Worm (Caenorhabditis elegans) whole organism, L1 larva: Measurements from ENCODE around the gene fln-1.

Experiments used
- C04F5.9 ChIP-seq: sonication (generic microtip); optimal IDR thresholded peaks from 2 replicates; lab custom pipeline; 2016; ENCODE audit warnings: missing genetic modification characterization, missing compliant biosample characterization
- C16A3.4 ChIP-seq: fragments of 150-350 bp; optimal IDR thresholded peaks from 2 replicates; lab custom pipeline; 2014; ENCODE audit warnings: missing biosample characterization, missing genetic modification characterization
- C34B4.2 ChIP-seq: sonication (generic microtip); optimal IDR thresholded peaks from 2 replicates; lab custom pipeline; 2017; ENCODE audit warnings: mild to moderate bottlenecking, missing genetic modification characterization, missing compliant biosample characterization
- F16B12.6 ChIP-seq: fragments of 150-350 bp; optimal IDR thresholded peaks from 2 replicates; lab custom pipeline; 2014; ENCODE audit warnings: missing biosample characterization, missing genetic modification characterization
- aha-1 ChIP-seq: fragments of 150-350 bp; optimal IDR thresholded peaks from 2 replicates; lab custom pipeline; 2014; ENCODE audit warnings: missing biosample characterization, missing genetic modification characterization
- ceh-8 ChIP-seq: fragments of 200-800 bp; sonication (Bioruptor generic); optimal IDR thresholded peaks from 2 replicates; lab custom pipeline; 2018; ENCODE audit warnings: mild to moderate bottlenecking, missing genetic modification characterization, moderate library complexity, missing compliant biosample characterization
- ceh-82 ChIP-seq, 3 experiments: fragments of 150-350 bp in 1 of 3; sonication (generic microtip) in 2 of 3; optimal IDR thresholded peaks; 2 replicates each; lab custom pipeline; 2014 to 2017; ENCODE audit warnings: missing biosample characterization in 3 of 3, missing genetic modification characterization in 3 of 3
- ceh-88 ChIP-seq: fragments of 200-800 bp; sonication (Bioruptor generic); IDR thresholded peaks from 2 replicates; pipeline ENCODE4 v1.3.6; 2022; ENCODE audit warnings: missing genetic modification characterization, missing compliant biosample characterization
- dsc-1 ChIP-seq: sonication (generic microtip); optimal IDR thresholded peaks from 2 replicates; lab custom pipeline; 2016; ENCODE audit warnings: mild to moderate bottlenecking, missing genetic modification characterization, missing compliant biosample characterization
- efl-1 ChIP-seq, 4 experiments: fragments of 150-350 bp; optimal IDR thresholded peaks in 3 of 4; peaks in 1 of 4; 1 replicate in 1 of 4; 2 replicates in 3 of 4; lab custom pipeline; 2014; ENCODE audit warnings: missing biosample characterization in 2 of 4, missing genetic modification characterization in 2 of 4, missing genetic modification reagents in 2 of 4
- efl-3 ChIP-seq: fragments of 200-800 bp; sonication (Bioruptor generic); optimal IDR thresholded peaks from 2 replicates; lab custom pipeline; 2018; ENCODE audit warnings: mild to moderate bottlenecking, missing genetic modification characterization, missing compliant biosample characterization
- egl-13 ChIP-seq: sonication (generic microtip); optimal IDR thresholded peaks from 2 replicates; lab custom pipeline; 2016; ENCODE audit warnings: missing genotype, missing genetic modification reagents, missing genetic modification characterization, missing compliant biosample characterization
- egl-27 ChIP-seq, 2 experiments: fragments of 150-350 bp in 1 of 2; sonication (generic microtip); optimal IDR thresholded peaks; 3 replicates each; lab custom pipeline; 2017 to 2018; ENCODE audit warnings: missing biosample characterization in 2 of 2, missing genetic modification characterization in 2 of 2, missing genetic modification reagents in 2 of 2
- fkh-10 ChIP-seq: sonication (generic microtip); optimal IDR thresholded peaks from 2 replicates; lab custom pipeline; 2017; ENCODE audit warnings: missing biosample characterization, missing genetic modification reagents, missing genetic modification characterization
- fkh-4 ChIP-seq: sonication (generic microtip); optimal IDR thresholded peaks from 2 replicates; lab custom pipeline; 2016; ENCODE audit warnings: missing compliant biosample characterization, missing genetic modification characterization, borderline replicate concordance
- fos-1 ChIP-seq: fragments of 150-350 bp; optimal IDR thresholded peaks from 2 replicates; lab custom pipeline; 2014; ENCODE audit warnings: missing biosample characterization, missing genetic modification characterization
- grh-1 ChIP-seq: fragments of 200-800 bp; sonication (Bioruptor generic); IDR thresholded peaks from 2 replicates; pipeline ENCODE4 v1.3.6; 2022; ENCODE audit warnings: missing genetic modification reagents, missing genetic modification characterization, missing compliant biosample characterization
- hlh-17 ChIP-seq: fragments of 200-800 bp; sonication (Bioruptor generic); optimal IDR thresholded peaks from 2 replicates; lab custom pipeline; 2018; ENCODE audit warnings: missing genetic modification characterization, mild to moderate bottlenecking, missing compliant biosample characterization, moderate library complexity, borderline replicate concordance
- hlh-4 ChIP-seq: sonication (generic microtip); optimal IDR thresholded peaks from 2 replicates; lab custom pipeline; 2016; ENCODE audit warnings: mild to moderate bottlenecking, missing genetic modification characterization, missing compliant biosample characterization
- hpl-2 ChIP-seq: fragments of 150-350 bp; optimal IDR thresholded peaks from 2 replicates; lab custom pipeline; 2014; ENCODE audit warnings: missing biosample characterization, missing genetic modification reagents, missing genetic modification characterization
- irx-1 ChIP-seq: sonication (generic microtip); optimal IDR thresholded peaks from 2 replicates; lab custom pipeline; 2016; ENCODE audit warnings: missing genetic modification characterization, missing compliant biosample characterization
- lin-13 ChIP-seq: fragments of 150-350 bp; optimal IDR thresholded peaks from 2 replicates; lab custom pipeline; 2014; ENCODE audit warnings: missing biosample characterization, missing genetic modification reagents, missing genetic modification characterization
- lin-35 ChIP-seq, 2 experiments: fragments of 150-350 bp; optimal IDR thresholded peaks; 2 replicates each; lab custom pipeline; 2014; ENCODE audit warnings: missing biosample characterization in 2 of 2, missing genetic modification characterization in 2 of 2, missing genetic modification reagents in 2 of 2
- lin-39 ChIP-seq: fragments of 150-350 bp; optimal IDR thresholded peaks from 2 replicates; lab custom pipeline; 2014; ENCODE audit warnings: missing biosample characterization, missing genetic modification reagents, missing genetic modification characterization
- lir-3 ChIP-seq: sonication (generic microtip); optimal IDR thresholded peaks from 2 replicates; lab custom pipeline; 2016; ENCODE audit warnings: mild to moderate bottlenecking, missing genetic modification characterization, moderate library complexity, missing compliant biosample characterization; ENCODE audit not compliant: poor library complexity
- lsy-2 ChIP-seq, 2 experiments: fragments of 150-350 bp; optimal IDR thresholded peaks; 2 replicates each; lab custom pipeline; 2014; ENCODE audit warnings: missing biosample characterization in 2 of 2, missing genetic modification characterization in 2 of 2
- mab-9 ChIP-seq: fragments of 200-800 bp; sonication (Bioruptor generic); IDR thresholded peaks from 2 replicates; pipeline ENCODE4 v1.3.6; 2022; ENCODE audit warnings: missing genetic modification reagents, missing genetic modification characterization, missing compliant biosample characterization
- mef-2 ChIP-seq: fragments of 150-350 bp; optimal IDR thresholded peaks from 2 replicates; lab custom pipeline; 2014; ENCODE audit warnings: missing biosample characterization, missing genetic modification characterization
- mep-1 ChIP-seq: fragments of 150-350 bp; optimal IDR thresholded peaks from 2 replicates; lab custom pipeline; 2014; ENCODE audit warnings: missing biosample characterization, missing genetic modification characterization
- nhr-11 ChIP-seq: fragments of 150-350 bp; optimal IDR thresholded peaks from 2 replicates; lab custom pipeline; 2014; ENCODE audit warnings: missing biosample characterization, missing genetic modification characterization
- nhr-12 ChIP-seq: sonication (generic microtip); optimal IDR thresholded peaks from 2 replicates; lab custom pipeline; 2017; ENCODE audit warnings: missing biosample characterization, missing genetic modification characterization
- nhr-19 ChIP-seq: fragments of 200-800 bp; sonication (Bioruptor generic); conservative IDR thresholded peaks from 2 replicates; pipeline ENCODE4 v1.3.6; 2022; ENCODE audit warnings: missing genetic modification characterization, missing compliant biosample characterization
- nhr-28 ChIP-seq: fragments of 150-350 bp; optimal IDR thresholded peaks from 2 replicates; lab custom pipeline; 2014; ENCODE audit warnings: missing biosample characterization, missing genetic modification characterization
- nhr-71 ChIP-seq: sonication (generic microtip); optimal IDR thresholded peaks from 2 replicates; lab custom pipeline; 2016; ENCODE audit warnings: mild to moderate bottlenecking, missing genetic modification characterization, moderate library complexity, missing compliant biosample characterization
- nhr-77 ChIP-seq: fragments of 150-350 bp; optimal IDR thresholded peaks from 2 replicates; lab custom pipeline; 2014; ENCODE audit warnings: missing biosample characterization, missing genetic modification characterization
- nhr-84 ChIP-seq: sonication (generic microtip); optimal IDR thresholded peaks from 2 replicates; lab custom pipeline; 2017; ENCODE audit warnings: missing biosample characterization, missing genetic modification characterization
- nhr-90 ChIP-seq: sonication (generic microtip); optimal IDR thresholded peaks from 2 replicates; lab custom pipeline; 2016; ENCODE audit warnings: mild to moderate bottlenecking, missing genetic modification characterization, missing compliant biosample characterization; ENCODE audit not compliant: poor library complexity
- pax-3 ChIP-seq: fragments of 200-800 bp; sonication (Bioruptor generic); optimal IDR thresholded peaks from 2 replicates; lab custom pipeline; 2018; ENCODE audit warnings: mild to moderate bottlenecking, missing genetic modification characterization, moderate library complexity, missing compliant biosample characterization
- rnt-1 ChIP-seq: sonication (generic microtip); optimal IDR thresholded peaks from 2 replicates; lab custom pipeline; 2016; ENCODE audit warnings: mild to moderate bottlenecking, missing genetic modification characterization, moderate library complexity, missing compliant biosample characterization
- snpc-4 ChIP-seq: fragments of 150-350 bp; optimal IDR thresholded peaks from 2 replicates; lab custom pipeline; 2014; ENCODE audit warnings: missing biosample characterization, missing genetic modification characterization
- snu-23 ChIP-seq: sonication (generic microtip); optimal IDR thresholded peaks from 2 replicates; lab custom pipeline; 2016; ENCODE audit warnings: missing genetic modification characterization, missing compliant biosample characterization
- sox-4 ChIP-seq: sonication (generic microtip); optimal IDR thresholded peaks from 2 replicates; lab custom pipeline; 2016; ENCODE audit warnings: missing genetic modification characterization, missing compliant biosample characterization
- sptf-1 ChIP-seq: fragments of 150-350 bp; optimal IDR thresholded peaks from 2 replicates; lab custom pipeline; 2014; ENCODE audit warnings: missing biosample characterization, missing genetic modification characterization
- swsn-7 ChIP-seq: sonication (generic microtip); optimal IDR thresholded peaks from 2 replicates; lab custom pipeline; 2016; ENCODE audit warnings: missing genetic modification characterization, missing compliant biosample characterization
- tbx-2 ChIP-seq: sonication (generic microtip); optimal IDR thresholded peaks from 2 replicates; lab custom pipeline; 2016; ENCODE audit warnings: missing genetic modification characterization, missing compliant biosample characterization
- tlp-1 ChIP-seq: fragments of 150-350 bp; optimal IDR thresholded peaks from 2 replicates; lab custom pipeline; 2014; ENCODE audit warnings: missing biosample characterization, missing genetic modification characterization
- unc-130 ChIP-seq: fragments of 150-350 bp; optimal IDR thresholded peaks from 2 replicates; lab custom pipeline; 2017; ENCODE audit warnings: missing biosample characterization, missing genetic modification characterization, inconsistent platforms
- unc-86 ChIP-seq: sonication (generic microtip); optimal IDR thresholded peaks from 2 replicates; lab custom pipeline; 2016; ENCODE audit warnings: missing genetic modification characterization, missing compliant biosample characterization
- zag-1 ChIP-seq: fragments of 150-350 bp; optimal IDR thresholded peaks from 2 replicates; lab custom pipeline; 2014; ENCODE audit warnings: missing biosample characterization, missing genetic modification characterization
- zip-4 ChIP-seq: fragments of 200-800 bp; sonication (Bioruptor generic); optimal IDR thresholded peaks from 2 replicates; lab custom pipeline; 2018; ENCODE audit warnings: mild to moderate bottlenecking, missing genetic modification characterization, moderate library complexity, missing compliant biosample characterization
- ztf-11 ChIP-seq, 2 experiments: sonication (generic microtip); optimal IDR thresholded peaks; 2 replicates each; lab custom pipeline; 2016 to 2017; ENCODE audit warnings: missing genetic modification characterization in 2 of 2, missing biosample characterization in 1 of 2, missing compliant biosample characterization in 1 of 2
- ztf-4 ChIP-seq: fragments of 150-350 bp; optimal IDR thresholded peaks from 2 replicates; lab custom pipeline; 2014; ENCODE audit warnings: missing biosample characterization, missing genetic modification characterization

The fln-1 gene

DNA sequence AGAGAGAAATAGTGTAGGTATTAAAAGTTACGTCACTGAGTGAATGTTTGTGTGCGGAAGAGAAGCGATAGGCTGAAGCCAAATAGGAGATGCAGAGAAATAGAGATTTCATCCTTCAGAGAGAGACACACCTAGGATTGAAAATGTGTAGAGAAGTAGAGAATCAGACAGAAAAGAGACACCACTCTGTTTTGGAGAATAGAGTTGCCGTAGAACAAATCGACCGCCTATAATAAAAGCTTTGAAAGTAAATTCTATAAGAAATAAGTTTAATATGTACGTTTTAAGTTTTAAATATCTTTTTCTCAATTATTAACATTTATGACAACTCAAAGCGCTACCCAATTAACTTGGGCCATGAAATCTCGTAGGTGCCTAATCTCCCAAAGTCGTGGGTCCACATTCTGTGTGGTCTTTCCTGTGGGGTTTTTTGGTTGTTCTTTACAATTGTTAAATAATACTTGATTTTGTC, 34.6 kb upstream of the fln-1 start, which contains the start of gene T07A9.12 (continued):
- no peak for TF ChIP-seq lin-39
- no peak for TF ChIP-seq ztf-4
- peak; percentile 86 for TF ChIP-seq mep-1 (tag; lab: Kevin White, UChicago)
- TF ChIP-seq nhr-90 (tag; lab: Kevin White, UChicago): peak; percentile 77
- TF ChIP-seq aha-1 (tag; lab: Kevin White, UChicago): no peak
- TF ChIP-seq ceh-88: no peak; the same call in 1 of the 2 replicates
- TF ChIP-seq nhr-28: no peak
- peak; percentile 85 for TF ChIP-seq C16A3.4
- peak; percentile 55 for TF ChIP-seq nhr-77 (tag; lab: Kevin White, UChicago)
- TF ChIP-seq unc-86 (tag; lab: Kevin White, UChicago): peak; percentile 51
- TF ChIP-seq nhr-84: no peak
- peak; percentile 91 for TF ChIP-seq snu-23 (GFP tag; lab: Kevin White, UChicago)
- TF ChIP-seq fos-1 (tag; lab: Kevin White, UChicago): peak; percentile 77
- TF ChIP-seq snpc-4 (tag; lab: Kevin White, UChicago): no peak
- no peak for TF ChIP-seq hlh-17 (GFP tag; lab: Kevin White, UChicago)
- TF ChIP-seq zip-4: no peak
- TF ChIP-seq unc-130: peak; percentile 77
- peak; percentile 23 for TF ChIP-seq mef-2 (tag; lab: Kevin White, UChicago)
- peak; percentile 25 for TF ChIP-seq F16B12.6
- TF ChIP-seq fkh-10 (GFP tag; lab: Kevin White, UChicago): peak; percentile 5
- TF ChIP-seq lsy-2 (tag; optimal IDR thresholded peaks at IDR 0.05; lab: Kevin White, UChicago): peak; percentile 82 to 88
- TF ChIP-seq swsn-7: peak; percentile 80
- TF ChIP-seq lin-35 (GFP tag; optimal IDR thresholded peaks at IDR 0.05; lab: Kevin White, UChicago): peak; percentile 74 to 76
- no peak for TF ChIP-seq nhr-12 (tag; lab: Kevin White, UChicago)
- no peak for TF ChIP-seq sptf-1 (tag; lab: Kevin White, UChicago)
- peak; percentile 82 for TF ChIP-seq rnt-1 (tag; lab: Kevin White, UChicago)
- TF ChIP-seq mab-9 (GFP tag; lab: Robert Waterston, UW): no peak
- peak; percentile 82 for TF ChIP-seq tbx-2
- TF ChIP-seq grh-1 (GFP tag; lab: Robert Waterston, UW): no peak
- no peak for TF ChIP-seq nhr-11
- TF ChIP-seq irx-1 (tag; lab: Kevin White, UChicago): peak; percentile 35
- TF ChIP-seq egl-13: peak; percentile 54
- TF ChIP-seq ceh-82 (tag; optimal IDR thresholded peaks at IDR 0.05; lab: Kevin White, UChicago): peak; percentile 3 to 70 (median 64)
- peak; percentile 81 for TF ChIP-seq pax-3
- TF ChIP-seq efl-3: no peak
- TF ChIP-seq ztf-11 (tag; optimal IDR thresholded peaks at IDR 0.05; lab: Kevin White, UChicago): peak in 1 of 2 experiments; percentile 43
- peak; percentile 84 for TF ChIP-seq lir-3
- TF ChIP-seq dsc-1 (tag; lab: Kevin White, UChicago): peak; percentile 54
- TF ChIP-seq zag-1: no peak
- peak; percentile 69 for TF ChIP-seq lin-13 (GFP tag; lab: Kevin White, UChicago)
- no peak for TF ChIP-seq ceh-8 (GFP tag; lab: Kevin White, UChicago)
- peak; percentile 90 for TF ChIP-seq nhr-71 (tag; lab: Kevin White, UChicago)
- TF ChIP-seq C34B4.2: no peak
- TF ChIP-seq hpl-2 (GFP tag; lab: Kevin White, UChicago): no peak

DNA sequence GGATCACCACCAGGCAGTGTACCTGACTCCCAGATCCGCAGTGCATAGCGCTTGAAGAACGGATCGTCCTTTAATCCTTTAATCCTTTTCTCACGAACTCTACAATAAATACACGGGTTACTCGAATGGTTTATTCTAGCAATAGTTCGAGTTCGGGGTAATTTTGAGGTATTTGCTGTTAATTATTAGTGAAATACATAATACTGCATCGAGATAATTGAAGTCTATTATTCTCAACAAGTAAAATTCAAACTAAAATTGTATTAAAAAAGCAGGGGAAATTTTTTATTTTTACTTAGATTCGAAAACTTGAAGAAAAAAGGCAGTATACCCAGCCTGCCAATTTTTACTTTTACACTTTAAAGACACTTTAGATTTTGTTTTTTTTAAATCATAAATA, 34.1 kb upstream of the fln-1 start, which contains the start of gene kgb-1:
kgb-1 (minus strand) TSS at position 101 of the 400 bp plus-strand sequence.
- TF ChIP-seq C04F5.9 (tag; lab: Kevin White, UChicago): no peak
- no peak for TF ChIP-seq nhr-12 (tag; lab: Kevin White, UChicago)
- TF ChIP-seq efl-1 (optimal IDR thresholded peaks at IDR 0.05; lab: Kevin White, UChicago): no peak
- TF ChIP-seq efl-1 (GFP tag; optimal IDR thresholded peaks at IDR 0.05 in 1 of 2; lab: Kevin White, UChicago): no peak
- no peak for TF ChIP-seq nhr-77 (tag; lab: Kevin White, UChicago)
- no peak for TF ChIP-seq lin-39
- TF ChIP-seq nhr-19 (GFP tag; lab: Robert Waterston, UW): no peak
- TF ChIP-seq ztf-4: no peak
- TF ChIP-seq irx-1 (tag; lab: Kevin White, UChicago): no peak
- TF ChIP-seq fkh-4 (tag; lab: Kevin White, UChicago): no peak
- TF ChIP-seq egl-27 (tag; optimal IDR thresholded peaks at IDR 0.05; lab: Kevin White, UChicago): no peak
- TF ChIP-seq sox-4: no peak
- no peak for TF ChIP-seq hlh-4
- TF ChIP-seq tlp-1 (tag; lab: Kevin White, UChicago): no peak
- TF ChIP-seq, all 84 proteins: peak for 0
